Worm (Caenorhabditis elegans) whole organism, young adult: Measurements from ENCODE around the gene bet-2.

Experiments
- B0035.1 ChIP-seq: sonication (generic microtip); optimal IDR thresholded peaks from 2 replicates; lab custom pipeline; 2016; ENCODE audit warnings: missing genetic modification characterization, mild to moderate bottlenecking, missing compliant biosample characterization, missing genotype, missing genetic modification reagents
- D2030.7 ChIP-seq: fragments of 200-800 bp; sonication (Bioruptor generic); IDR thresholded peaks from 2 replicates; pipeline ENCODE4 v1.3.6; 2022; ENCODE audit warnings: missing genetic modification reagents, missing genetic modification characterization, missing compliant biosample characterization
- F10E7.11 ChIP-seq: sonication (generic microtip); optimal IDR thresholded peaks from 2 replicates; lab custom pipeline; 2017; ENCODE audit warnings: mild to moderate bottlenecking, missing genetic modification characterization, moderate library complexity, missing compliant biosample characterization
- F23B12.7 ChIP-seq: sonication (generic microtip); optimal IDR thresholded peaks from 2 replicates; lab custom pipeline; 2017; ENCODE audit warnings: missing genetic modification characterization, mild to moderate bottlenecking, missing compliant biosample characterization, antibody characterized with exemption, moderate library complexity; ENCODE audit not compliant: insufficient read depth
- F49E8.2 ChIP-seq: sonication (generic microtip); optimal IDR thresholded peaks from 3 replicates; lab custom pipeline; 2017; ENCODE audit warnings: missing genetic modification characterization, mild to moderate bottlenecking, missing compliant biosample characterization, antibody characterized with exemption, moderate library complexity; ENCODE audit not compliant: insufficient read depth
- F52B5.7 ChIP-seq: sonication (generic microtip); optimal IDR thresholded peaks from 2 replicates; lab custom pipeline; 2016; ENCODE audit warnings: mild to moderate bottlenecking, missing genetic modification characterization, missing compliant biosample characterization
- F57C9.4 ChIP-seq: sonication (generic microtip); optimal IDR thresholded peaks from 2 replicates; lab custom pipeline; 2017; ENCODE audit warnings: mild to moderate bottlenecking, missing genetic modification characterization, missing compliant biosample characterization
- K12H6.12 ChIP-seq: fragments of 200-800 bp; sonication (Bioruptor generic); optimal IDR thresholded peaks from 2 replicates; lab custom pipeline; 2018; ENCODE audit warnings: mild to moderate bottlenecking, missing genetic modification characterization, missing compliant biosample characterization
- T26A5.8 ChIP-seq: sonication (generic microtip); optimal IDR thresholded peaks from 2 replicates; lab custom pipeline; 2016; ENCODE audit warnings: missing genetic modification characterization, missing compliant biosample characterization
- Y53F4B.3 ChIP-seq: fragments of 200-800 bp; sonication (Bioruptor generic); IDR thresholded peaks from 2 replicates; pipeline ENCODE4 v1.3.6; 2022; ENCODE audit warnings: missing genetic modification reagents, missing genetic modification characterization, missing compliant biosample characterization
- Y56A3A.18 ChIP-seq: fragments of 200-800 bp; sonication (Bioruptor generic); IDR thresholded peaks from 2 replicates; pipeline ENCODE4 v1.3.6; 2022; ENCODE audit warnings: missing genetic modification reagents, missing genetic modification characterization, missing compliant biosample characterization
- Y79H2A.3 ChIP-seq: fragments of 200-800 bp; sonication (Bioruptor generic); conservative IDR thresholded peaks from 2 replicates; pipeline ENCODE4 v1.3.6; 2022; ENCODE audit warnings: missing genetic modification reagents, missing genetic modification characterization, missing compliant biosample characterization
- atf-7 ChIP-seq: sonication (generic microtip); optimal IDR thresholded peaks from 2 replicates; lab custom pipeline; 2017; ENCODE audit warnings: mild to moderate bottlenecking, missing genetic modification characterization, missing compliant biosample characterization
- athp-1 ChIP-seq: sonication (generic microtip); optimal IDR thresholded peaks from 2 replicates; lab custom pipeline; 2017; ENCODE audit warnings: mild to moderate bottlenecking, missing genetic modification characterization, missing compliant biosample characterization
- attf-3 ChIP-seq: fragments of 200-800 bp; sonication (Bioruptor generic); conservative IDR thresholded peaks from 2 replicates; pipeline ENCODE4 v1.3.6; 2022; ENCODE audit warnings: missing genetic modification reagents, missing genetic modification characterization, missing compliant biosample characterization
- attf-5 ChIP-seq: fragments of 200-800 bp; sonication (Bioruptor generic); optimal IDR thresholded peaks from 2 replicates; lab custom pipeline; 2018; ENCODE audit warnings: mild to moderate bottlenecking, missing genetic modification characterization, missing compliant biosample characterization
- cebp-2 ChIP-seq: fragments of 200-800 bp; sonication (Bioruptor generic); IDR thresholded peaks from 2 replicates; pipeline ENCODE4 v1.3.6; 2022; ENCODE audit warnings: missing genetic modification characterization, missing compliant biosample characterization
- ceh-100 ChIP-seq: fragments of 200-800 bp; sonication (Bioruptor generic); IDR thresholded peaks from 2 replicates; pipeline ENCODE4 v1.3.6; 2022; ENCODE audit warnings: missing genetic modification reagents, missing genetic modification characterization, missing compliant biosample characterization
- ceh-27 ChIP-seq: fragments of 200-800 bp; sonication (Bioruptor generic); optimal IDR thresholded peaks from 2 replicates; lab custom pipeline; 2018; ENCODE audit warnings: mild to moderate bottlenecking, missing genetic modification characterization, moderate library complexity, missing compliant biosample characterization
- ceh-40 ChIP-seq: fragments of 200-800 bp; sonication (Bioruptor generic); IDR thresholded peaks from 2 replicates; pipeline ENCODE4 v1.3.6; 2022; ENCODE audit warnings: missing genetic modification characterization, missing compliant biosample characterization
- ceh-58 ChIP-seq: fragments of 200-800 bp; sonication (Bioruptor generic); IDR thresholded peaks from 2 replicates; pipeline ENCODE4 v1.3.6; 2022; ENCODE audit warnings: missing genetic modification characterization, missing compliant biosample characterization
- die-1 ChIP-seq: sonication (generic microtip); optimal IDR thresholded peaks from 2 replicates; lab custom pipeline; 2016; ENCODE audit warnings: missing genotype, mild to moderate bottlenecking, missing genetic modification characterization, missing compliant biosample characterization
- dox-1 ChIP-seq: fragments of 200-800 bp; sonication (Bioruptor generic); IDR thresholded peaks from 2 replicates; pipeline ENCODE4 v1.3.6; 2022; ENCODE audit warnings: missing genetic modification reagents, missing genetic modification characterization, missing compliant biosample characterization
- egrh-3 ChIP-seq: fragments of 200-800 bp; sonication (Bioruptor generic); IDR thresholded peaks from 2 replicates; pipeline ENCODE4 v1.3.6; 2022; ENCODE audit warnings: missing genetic modification reagents, missing genetic modification characterization, missing compliant biosample characterization
- gei-17 ChIP-seq: fragments of 200-800 bp; sonication (Bioruptor generic); optimal IDR thresholded peaks from 2 replicates; lab custom pipeline; 2018; ENCODE audit warnings: mild to moderate bottlenecking, missing genetic modification characterization, missing compliant biosample characterization
- hmg-1.2 ChIP-seq: fragments of 200-800 bp; sonication (Bioruptor generic); IDR thresholded peaks from 2 replicates; pipeline ENCODE4 v1.3.6; 2022; ENCODE audit warnings: missing genetic modification reagents, missing genetic modification characterization, missing compliant biosample characterization
- hsf-1 ChIP-seq: fragments of 200-800 bp; sonication (Bioruptor generic); IDR thresholded peaks from 2 replicates; pipeline ENCODE4 v1.3.6; 2022; ENCODE audit warnings: missing genetic modification reagents, missing genetic modification characterization, missing compliant biosample characterization
- let-526 ChIP-seq: fragments of 200-800 bp; sonication (Bioruptor generic); IDR thresholded peaks from 2 replicates; pipeline ENCODE4 v1.3.6; 2022; ENCODE audit warnings: missing genetic modification reagents, missing genetic modification characterization, missing compliant biosample characterization
- lin-40 ChIP-seq: sonication (generic microtip); optimal IDR thresholded peaks from 2 replicates; lab custom pipeline; 2016; ENCODE audit warnings: missing genetic modification characterization, mild to moderate bottlenecking, missing compliant biosample characterization, missing genotype, missing genetic modification reagents
- madf-6 ChIP-seq: fragments of 200-800 bp; sonication (Bioruptor generic); IDR thresholded peaks from 2 replicates; pipeline ENCODE4 v1.3.6; 2022; ENCODE audit warnings: missing genetic modification reagents, missing genetic modification characterization, missing compliant biosample characterization
- mcd-1 ChIP-seq: fragments of 200-800 bp; sonication (Bioruptor generic); IDR thresholded peaks from 2 replicates; pipeline ENCODE4 v1.3.6; 2022; ENCODE audit warnings: missing genetic modification reagents, missing genetic modification characterization, missing compliant biosample characterization
- mel-28 ChIP-seq: sonication (generic microtip); optimal IDR thresholded peaks from 2 replicates; lab custom pipeline; 2016; ENCODE audit warnings: borderline replicate concordance, mild to moderate bottlenecking, missing genetic modification characterization, missing compliant biosample characterization
- mes-4 ChIP-seq: sonication (generic microtip); optimal IDR thresholded peaks from 2 replicates; lab custom pipeline; 2016; ENCODE audit warnings: missing genotype, missing genetic modification characterization, missing compliant biosample characterization
- nfya-1 ChIP-seq: sonication (generic microtip); optimal IDR thresholded peaks from 2 replicates; lab custom pipeline; 2017; ENCODE audit warnings: antibody characterized with exemption, missing compliant biosample characterization, missing genetic modification characterization, borderline replicate concordance; ENCODE audit not compliant: insufficient read depth
- nfyb-1 ChIP-seq: fragments of 200-800 bp; sonication (Bioruptor generic); IDR thresholded peaks from 2 replicates; pipeline ENCODE4 v1.3.6; 2022; ENCODE audit warnings: missing genetic modification reagents, missing genetic modification characterization, missing compliant biosample characterization
- nhr-80 ChIP-seq: sonication (generic microtip); optimal IDR thresholded peaks from 2 replicates; lab custom pipeline; 2016; ENCODE audit warnings: missing genetic modification characterization, missing compliant biosample characterization
- rcor-1 ChIP-seq: fragments of 200-800 bp; sonication (Bioruptor generic); IDR thresholded peaks from 2 replicates; pipeline ENCODE4 v1.3.6; 2022; ENCODE audit warnings: missing genetic modification reagents, missing genetic modification characterization, missing compliant biosample characterization
- repo-1 ChIP-seq: sonication (generic microtip); optimal IDR thresholded peaks from 2 replicates; lab custom pipeline; 2017; ENCODE audit warnings: mild to moderate bottlenecking, missing genetic modification characterization, missing compliant biosample characterization
- sdz-38 ChIP-seq: sonication (generic microtip); optimal IDR thresholded peaks from 2 replicates; lab custom pipeline; 2016; ENCODE audit warnings: missing genotype, missing genetic modification characterization, missing compliant biosample characterization
- sea-2 ChIP-seq: fragments of 200-800 bp; sonication (Bioruptor generic); IDR thresholded peaks from 2 replicates; pipeline ENCODE4 v1.3.6; 2022; ENCODE audit warnings: missing genetic modification characterization, missing compliant biosample characterization
- sptf-2 ChIP-seq: fragments of 200-800 bp; sonication (Bioruptor generic); optimal IDR thresholded peaks from 2 replicates; lab custom pipeline; 2018; ENCODE audit warnings: mild to moderate bottlenecking, missing genetic modification characterization, missing compliant biosample characterization
- unc-62 ChIP-seq: fragments of 150-350 bp; optimal IDR thresholded peaks from 2 replicates; lab custom pipeline; 2014; ENCODE audit warnings: missing biosample characterization, missing genetic modification reagents, missing genetic modification characterization
- zfh-2 ChIP-seq: fragments of 200-800 bp; sonication (Bioruptor generic); conservative IDR thresholded peaks from 2 replicates; pipeline ENCODE4 v1.3.6; 2022; ENCODE audit warnings: missing genetic modification reagents, missing genetic modification characterization, missing compliant biosample characterization
- ztf-18 ChIP-seq: sonication (generic microtip); optimal IDR thresholded peaks from 2 replicates; lab custom pipeline; 2016; ENCODE audit warnings: missing genotype, mild to moderate bottlenecking, missing genetic modification characterization, missing compliant biosample characterization
- ztf-28 ChIP-seq: fragments of 200-800 bp; sonication (Bioruptor generic); IDR thresholded peaks from 2 replicates; pipeline ENCODE4 v1.3.6; 2022; ENCODE audit warnings: missing genetic modification reagents, missing genetic modification characterization, missing compliant biosample characterization

bet-2 gene

DNA sequence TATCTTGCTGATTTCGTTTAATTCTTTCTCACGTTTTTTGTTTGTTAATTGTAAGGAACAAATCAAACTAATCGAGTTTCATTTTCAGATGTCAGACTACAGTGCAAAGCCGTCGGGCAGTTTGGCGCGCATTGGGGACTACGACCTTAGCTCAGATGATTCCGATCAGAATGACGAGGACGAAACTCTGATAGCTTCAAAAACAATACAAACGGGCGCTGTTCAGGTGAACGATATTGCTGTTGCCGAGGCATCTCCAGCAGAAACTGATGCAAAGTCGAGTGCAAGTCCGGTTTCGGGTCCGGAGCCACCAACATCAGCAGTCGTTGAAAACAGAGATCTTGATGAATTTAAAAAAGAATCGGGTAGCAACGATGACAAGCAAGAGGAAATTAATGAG is at the start of gene bet-2:
bet-2 (plus strand) TSS at position 89 of the 400 bp plus-strand sequence.
- TF ChIP-seq unc-62 (GFP tag; lab: Kevin White, UChicago) (no peak), gei-17 (GFP tag; lab: Kevin White, UChicago) (no peak), F52B5.7 (tag; lab: Kevin White, UChicago) (no peak), sptf-2 (GFP tag; lab: Kevin White, UChicago) (no peak), atf-7 (no peak), B0035.1 (tag; lab: Kevin White, UChicago) (no peak), Y79H2A.3 (GFP tag; lab: Robert Waterston, UW) (no peak), ceh-58 (GFP tag; lab: Robert Waterston, UW) (no peak), K12H6.12 (tag; lab: Kevin White, UChicago) (no peak), let-526 (no peak), ceh-40 (GFP tag; lab: Robert Waterston, UW) (no peak), sea-2 (GFP tag; lab: Robert Waterston, UW) (no peak), ceh-100 (no peak), F23B12.7 (no peak), die-1 (tag; lab: Kevin White, UChicago) (no peak), attf-5 (no peak), mes-4 (no peak), nhr-80 (tag; lab: Kevin White, UChicago) (no peak)

DNA sequence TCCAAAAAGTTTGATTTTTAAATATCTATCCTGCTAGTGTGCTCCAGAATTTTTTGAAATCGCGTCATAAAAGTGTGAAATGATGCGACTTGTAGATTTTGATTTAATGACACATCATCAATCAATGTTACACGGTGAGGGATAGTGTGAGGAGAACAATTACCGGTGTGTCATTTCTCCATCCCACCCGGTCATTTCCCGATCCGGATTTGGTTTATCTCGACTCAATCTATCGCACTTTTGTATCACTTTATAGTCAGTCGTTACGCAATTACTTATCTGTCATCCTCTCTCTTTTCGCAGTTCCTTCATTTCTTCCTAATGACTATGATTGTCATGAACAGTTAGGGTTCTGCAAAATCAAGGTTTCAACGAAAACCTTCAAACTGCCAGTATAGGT is 48.9 kb upstream of the bet-2 start:
- peak; percentile 82 for TF ChIP-seq unc-62 (GFP tag; lab: Kevin White, UChicago)
- TF ChIP-seq F10E7.11 (tag; lab: Kevin White, UChicago): no peak

ce11 chrX:10521313-10521712 is 47.8 kb upstream of the bet-2 start, which contains the start of gene F14F3.4:
TSS of gene F14F3.4 (minus strand) at chrX:10521413.
- TF ChIP-seq hmg-1.2 (GFP tag; lab: Robert Waterston, UW) (no peak), mel-28 (tag; lab: Kevin White, UChicago) (no peak), zfh-2 (no peak), nfyb-1 (GFP tag; lab: Robert Waterston, UW) (no peak)

DNA sequence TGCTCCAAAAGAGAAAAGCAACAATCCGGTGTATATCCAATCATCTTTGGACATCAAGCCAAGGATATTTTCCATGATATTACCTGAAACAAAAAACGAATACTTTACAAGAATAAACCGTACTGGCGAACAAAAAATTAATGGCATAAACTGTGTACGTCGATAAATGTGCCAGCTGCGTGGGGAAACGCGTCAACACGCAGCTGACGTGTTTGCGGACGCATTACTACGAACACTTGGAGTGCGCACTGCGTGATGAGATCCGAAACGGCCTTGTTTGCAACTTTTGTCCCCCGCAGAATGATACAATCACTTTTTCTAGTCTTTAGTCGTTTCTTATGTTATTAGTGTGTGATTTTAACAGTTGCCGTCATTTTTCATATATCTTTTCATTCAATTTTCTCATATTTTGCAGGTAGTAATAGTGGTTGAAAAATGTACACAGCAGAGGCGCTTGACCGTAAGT is 44.6 kb upstream of the bet-2 start, which contains the start of the genes mboa-7 and git-1:
mboa-7 (minus strand) TSS at position 83 of the 466 bp plus-strand sequence.
git-1 (plus strand) TSS at position 416 of the 466 bp plus-strand sequence.
- peak; percentile 15 for TF ChIP-seq ceh-27 (GFP tag; lab: Kevin White, UChicago)
- TF ChIP-seq T26A5.8: no peak
- no peak for TF ChIP-seq sdz-38 (tag; lab: Kevin White, UChicago)
- no peak for TF ChIP-seq Y56A3A.18 (GFP tag; lab: Robert Waterston, UW)
- no peak for TF ChIP-seq ztf-28
- no peak for TF ChIP-seq mel-28 (tag; lab: Kevin White, UChicago)
- TF ChIP-seq mcd-1: no peak
- TF ChIP-seq cebp-2 (GFP tag; lab: Robert Waterston, UW): no peak
- no peak for TF ChIP-seq egrh-3
- peak; percentile 67 for TF ChIP-seq dox-1 (GFP tag; lab: Robert Waterston, UW)
- no peak for TF ChIP-seq attf-3
- no peak for TF ChIP-seq repo-1 (tag; lab: Kevin White, UChicago)
- TF ChIP-seq nhr-80 (tag; lab: Kevin White, UChicago): peak; percentile 71
- no peak for TF ChIP-seq athp-1 (tag; lab: Kevin White, UChicago)
- TF ChIP-seq F49E8.2: no peak
- no peak for TF ChIP-seq madf-6 (GFP tag; lab: Robert Waterston, UW)
- TF ChIP-seq attf-5: peak; percentile 6
- no peak for TF ChIP-seq Y53F4B.3 (GFP tag; lab: Robert Waterston, UW)
- no peak for TF ChIP-seq nfya-1 (tag; lab: Kevin White, UChicago)
- TF ChIP-seq lin-40 (tag; lab: Kevin White, UChicago): peak; percentile 51
- TF ChIP-seq rcor-1: no peak
- no peak for TF ChIP-seq hsf-1 (GFP tag; lab: Robert Waterston, UW)
- no peak for TF ChIP-seq ceh-100
- no peak for TF ChIP-seq D2030.7 (GFP tag; lab: Robert Waterston, UW)
- TF ChIP-seq ztf-18 (tag; lab: Kevin White, UChicago): peak; percentile 91
- TF ChIP-seq zfh-2: no peak
- no peak for TF ChIP-seq F57C9.4 (tag; lab: Kevin White, UChicago)
- TF ChIP-seq unc-62 (GFP tag; lab: Kevin White, UChicago): no peak
